Fruit fly (Drosophila melanogaster) whole organism, embryonic: Measurements from ENCODE around the gene CG16775.

ENCODE experiments used
- B-H1 ChIP-seq: fragments of 200-800 bp; sonication (Bioruptor generic); IDR thresholded peaks from 3 replicates; pipeline ENCODE4 v1.3.6; 2022; ENCODE audit warnings: missing biosample characterization, missing genetic modification characterization
- B-H2 ChIP-seq: fragments of 200-800 bp; sonication (Bioruptor generic); optimal IDR thresholded peaks from 2 replicates; lab custom pipeline; 2018; ENCODE audit warnings: missing biosample characterization, mild to moderate bottlenecking, missing genetic modification characterization
- CG10209 ChIP-seq: fragments of 200-800 bp; sonication (Bioruptor generic); optimal IDR thresholded peaks from 3 replicates; lab custom pipeline; 2017; ENCODE audit warnings: missing biosample characterization, mild to moderate bottlenecking, missing genetic modification characterization, missing genetic modification reagents
- CG1024 ChIP-seq: fragments of 200-800 bp; sonication (Bioruptor generic); IDR thresholded peaks from 2 replicates; pipeline ENCODE4 v1.3.6; 2022; ENCODE audit warnings: missing biosample characterization, missing genetic modification characterization
- CG10321 ChIP-seq: fragments of 200-800 bp; sonication (Bioruptor generic); IDR thresholded peaks from 2 replicates; pipeline ENCODE4 v1.3.6; 2022; ENCODE audit warnings: missing biosample characterization, missing genetic modification characterization
- CG11093 ChIP-seq: fragments of 200-800 bp; sonication (Bioruptor generic); IDR thresholded peaks from 3 replicates; pipeline ENCODE4 v1.3.6; 2022; ENCODE audit warnings: missing biosample characterization, missing genetic modification characterization
- CG11504 ChIP-seq: fragments of 200-800 bp; sonication (Bioruptor generic); optimal IDR thresholded peaks from 3 replicates; lab custom pipeline; 2019; ENCODE audit warnings: missing biosample characterization, mild to moderate bottlenecking, missing genetic modification characterization, moderate library complexity
- CG1233 ChIP-seq: fragments of 200-800 bp; sonication (Bioruptor generic); optimal IDR thresholded peaks from 4 replicates; lab custom pipeline; 2018; ENCODE audit warnings: missing biosample characterization, mild to moderate bottlenecking, missing genetic modification characterization
- CG14441 ChIP-seq: fragments of 200-800 bp; sonication (Bioruptor generic); IDR thresholded peaks from 2 replicates; pipeline ENCODE4 v1.3.6; 2022; ENCODE audit warnings: missing biosample characterization, missing genetic modification characterization
- CG1602 ChIP-seq: fragments of 200-800 bp; sonication (Bioruptor generic); optimal IDR thresholded peaks from 3 replicates; lab custom pipeline; 2016; ENCODE audit warnings: missing biosample characterization, missing genetic modification characterization
- CG16779 ChIP-seq: fragments of 200-800 bp; sonication (Bioruptor generic); IDR thresholded peaks from 2 replicates; pipeline ENCODE4 v1.3.6; 2022; ENCODE audit warnings: missing biosample characterization, missing genetic modification characterization
- CG17568 ChIP-seq: fragments of 200-800 bp; sonication (Bioruptor generic); optimal IDR thresholded peaks from 2 replicates; lab custom pipeline; 2018; ENCODE audit warnings: missing biosample characterization, mild to moderate bottlenecking, missing genetic modification characterization, moderate library complexity
- CG18764 ChIP-seq: fragments of 200-800 bp; sonication (Bioruptor generic); optimal IDR thresholded peaks from 3 replicates; lab custom pipeline; 2016; ENCODE audit warnings: missing biosample characterization, missing genetic modification characterization
- CG2889 ChIP-seq: fragments of 200-800 bp; sonication (Bioruptor generic); IDR thresholded peaks from 3 replicates; pipeline ENCODE4 v1.3.6; 2022; ENCODE audit warnings: missing biosample characterization, missing genetic modification characterization
- CG30431 ChIP-seq: fragments of 200-800 bp; sonication (Bioruptor generic); optimal IDR thresholded peaks from 2 replicates; lab custom pipeline; 2017; ENCODE audit warnings: missing biosample characterization, missing genetic modification characterization
- CG32532 ChIP-seq: fragments of 200-800 bp; sonication (Bioruptor generic); IDR thresholded peaks from 2 replicates; pipeline ENCODE4 v1.3.6; 2022; ENCODE audit warnings: missing biosample characterization, missing genetic modification characterization
- CG3407 ChIP-seq: fragments of 200-800 bp; sonication (Bioruptor generic); optimal IDR thresholded peaks from 2 replicates; lab custom pipeline; 2018; ENCODE audit warnings: missing biosample characterization, mild to moderate bottlenecking, missing genetic modification characterization
- CG3847 ChIP-seq: fragments of 200-800 bp; sonication (Bioruptor generic); IDR thresholded peaks from 2 replicates; pipeline ENCODE4 v1.3.6; 2022; ENCODE audit warnings: missing biosample characterization, missing genetic modification characterization
- CG4360 ChIP-seq: fragments of 200-800 bp; sonication (Bioruptor generic); IDR thresholded peaks from 2 replicates; pipeline ENCODE4 v1.3.6; 2022; ENCODE audit warnings: missing biosample characterization, missing genetic modification characterization
- CG4424 ChIP-seq: fragments of 200-800 bp; sonication (Bioruptor generic); optimal IDR thresholded peaks from 3 replicates; lab custom pipeline; 2016; ENCODE audit warnings: missing biosample characterization, missing genetic modification characterization
- CG5180 ChIP-seq: fragments of 200-800 bp; sonication (Bioruptor generic); optimal IDR thresholded peaks from 3 replicates; lab custom pipeline; 2017; ENCODE audit warnings: missing biosample characterization, missing genetic modification characterization, mild to moderate bottlenecking, moderate library complexity, missing genetic modification reagents
- CG5245 ChIP-seq: fragments of 200-800 bp; sonication (Bioruptor generic); optimal IDR thresholded peaks from 3 replicates; lab custom pipeline; 2016; ENCODE audit warnings: missing biosample characterization, missing genetic modification characterization
- CG7271 ChIP-seq: fragments of 200-800 bp; sonication (Bioruptor generic); optimal IDR thresholded peaks from 2 replicates; lab custom pipeline; 2018; ENCODE audit warnings: missing biosample characterization, mild to moderate bottlenecking, missing genetic modification characterization, moderate library complexity
- CG7357 ChIP-seq: fragments of 200-800 bp; sonication (Bioruptor generic); IDR thresholded peaks from 3 replicates; pipeline ENCODE4 v1.3.6; 2022; ENCODE audit warnings: missing biosample characterization, missing genetic modification characterization
- CG8478 ChIP-seq: fragments of >200 bp; optimal IDR thresholded peaks from 2 replicates; lab custom pipeline; 2018
- CkIIα-i1 ChIP-seq: fragments of 200-800 bp; sonication (Bioruptor generic); IDR thresholded peaks from 2 replicates; pipeline ENCODE4 v1.3.6; 2022; ENCODE audit warnings: missing biosample characterization, missing genetic modification characterization
- Deaf1 ChIP-seq: fragments of 200-800 bp; optimal IDR thresholded peaks from 3 replicates; lab custom pipeline; 2019; ENCODE audit warnings: missing biosample characterization, mild to moderate bottlenecking, missing genetic modification characterization, moderate library complexity
- Drgx ChIP-seq: fragments of 200-800 bp; sonication (Bioruptor generic); IDR thresholded peaks from 2 replicates; pipeline ENCODE4 v1.3.6; 2022; ENCODE audit warnings: missing biosample characterization, missing genetic modification characterization
- Nf-YA ChIP-seq: fragments of 200-800 bp; sonication (Bioruptor generic); IDR thresholded peaks from 2 replicates; pipeline ENCODE4 v1.3.6; 2022; ENCODE audit warnings: missing biosample characterization, missing genetic modification characterization
- Opbp ChIP-seq: fragments of 200-800 bp; sonication (Bioruptor generic); IDR thresholded peaks from 3 replicates; pipeline ENCODE4 v1.3.6; 2022; ENCODE audit warnings: missing biosample characterization, missing genetic modification characterization; ENCODE audit not compliant: partially characterized antibody
- Optix ChIP-seq: fragments of 200-800 bp; sonication (Bioruptor generic); IDR thresholded peaks from 3 replicates; pipeline ENCODE4 v1.3.6; 2022; ENCODE audit warnings: missing biosample characterization, missing genetic modification characterization
- Sox100B ChIP-seq: fragments of 200-800 bp; sonication (Bioruptor generic); optimal IDR thresholded peaks from 3 replicates; lab custom pipeline; 2018; ENCODE audit warnings: missing biosample characterization, mild to moderate bottlenecking, missing genetic modification characterization
- Sry-δ ChIP-seq: fragments of 200-800 bp; sonication (Bioruptor generic); optimal IDR thresholded peaks from 2 replicates; lab custom pipeline; 2016; ENCODE audit warnings: missing biosample characterization, missing genetic modification characterization
- Xbp1 ChIP-seq: fragments of 200-800 bp; sonication (Bioruptor generic); optimal IDR thresholded peaks from 3 replicates; lab custom pipeline; 2016; ENCODE audit warnings: missing biosample characterization, mild to moderate bottlenecking, missing genetic modification characterization
- ab ChIP-seq: fragments of 200-800 bp; sonication (Bioruptor generic); optimal IDR thresholded peaks from 2 replicates; lab custom pipeline; 2016; ENCODE audit warnings: missing biosample characterization, missing genetic modification characterization
- ato ChIP-seq: fragments of 200-800 bp; sonication (Bioruptor generic); IDR thresholded peaks from 2 replicates; pipeline ENCODE4 v1.3.6; 2022; ENCODE audit warnings: missing biosample characterization, missing genetic modification characterization; ENCODE audit not compliant: partially characterized antibody
- chinmo ChIP-seq: fragments of 200-800 bp; sonication (Bioruptor generic); IDR thresholded peaks from 4 replicates; pipeline ENCODE4 v1.3.6; 2022; ENCODE audit warnings: missing biosample characterization, missing genetic modification characterization; ENCODE audit not compliant: partially characterized antibody
- ci ChIP-seq: fragments of 200-800 bp; sonication (Bioruptor generic); IDR thresholded peaks from 3 replicates; pipeline ENCODE4 v1.3.6; 2022; ENCODE audit warnings: missing biosample characterization, missing genetic modification characterization
- croc ChIP-seq: fragments of 200-800 bp; sonication (Bioruptor generic); conservative IDR thresholded peaks from 3 replicates; pipeline ENCODE4 v1.3.6; 2022; ENCODE audit warnings: missing biosample characterization, missing genetic modification characterization
- dmrt11E ChIP-seq: fragments of 200-800 bp; sonication (Bioruptor generic); optimal IDR thresholded peaks from 3 replicates; lab custom pipeline; 2018; ENCODE audit warnings: missing biosample characterization, mild to moderate bottlenecking, missing genetic modification characterization, moderate library complexity
- dmrt99B ChIP-seq: fragments of 200-800 bp; sonication (Bioruptor generic); optimal IDR thresholded peaks from 2 replicates; lab custom pipeline; 2018; ENCODE audit warnings: missing biosample characterization, mild to moderate bottlenecking, missing genetic modification characterization, moderate library complexity
- ewg ChIP-seq: fragments of 200-800 bp; sonication (Bioruptor generic); optimal IDR thresholded peaks from 3 replicates; lab custom pipeline; 2017; ENCODE audit warnings: mild to moderate bottlenecking, missing biosample characterization, missing genetic modification reagents, missing genetic modification characterization
- gcm ChIP-seq: fragments of 200-800 bp; sonication (Bioruptor generic); optimal IDR thresholded peaks from 2 replicates; lab custom pipeline; 2019; ENCODE audit warnings: missing biosample characterization, mild to moderate bottlenecking, missing genetic modification characterization, moderate library complexity
- grn ChIP-seq: fragments of 200-800 bp; sonication (Bioruptor generic); optimal IDR thresholded peaks from 3 replicates; lab custom pipeline; 2017; ENCODE audit warnings: missing biosample characterization, missing genetic modification characterization
- hkb ChIP-seq, 2 experiments: fragments of 200-800 bp in 1 of 2; fragments of >200 bp in 1 of 2; sonication (Bioruptor generic) in 1 of 2; IDR thresholded peaks in 1 of 2; optimal IDR thresholded peaks in 1 of 2; 2 replicates each; pipeline versions ENCODE4 v1.3.6 to Lab custom; 2017 to 2022; ENCODE audit warnings: missing biosample characterization in 1 of 2, missing genetic modification characterization in 1 of 2
- knrl ChIP-seq: fragments of 200-800 bp; sonication (Bioruptor generic); IDR thresholded peaks from 3 replicates; pipeline ENCODE4 v1.3.6; 2022; ENCODE audit warnings: missing biosample characterization, missing genetic modification characterization; ENCODE audit not compliant: partially characterized antibody
- luna ChIP-seq: fragments of 200-800 bp; sonication (Bioruptor generic); optimal IDR thresholded peaks from 2 replicates; lab custom pipeline; 2016; ENCODE audit warnings: missing biosample characterization, missing genetic modification characterization
- salm ChIP-seq: fragments of 200-800 bp; sonication (Bioruptor generic); optimal IDR thresholded peaks from 2 replicates; lab custom pipeline; 2018; ENCODE audit warnings: missing biosample characterization, mild to moderate bottlenecking, missing genetic modification characterization
- sim ChIP-seq: fragments of 200-800 bp; sonication (Bioruptor generic); IDR thresholded peaks from 2 replicates; pipeline ENCODE4 v1.3.6; 2022; ENCODE audit warnings: missing biosample characterization, missing genetic modification characterization
- sisA ChIP-seq: fragments of 200-800 bp; sonication (Bioruptor generic); IDR thresholded peaks from 2 replicates; pipeline ENCODE4 v1.3.6; 2022; ENCODE audit warnings: missing biosample characterization, missing genetic modification characterization
- yki ChIP-seq: fragments of >200 bp; optimal IDR thresholded peaks from 3 replicates; lab custom pipeline; 2018
- z ChIP-seq: fragments of 200-800 bp; sonication (Bioruptor generic); IDR thresholded peaks from 3 replicates; pipeline ENCODE4 v1.3.6; 2022; ENCODE audit warnings: missing biosample characterization, missing genetic modification characterization

CG16775 gene

dm6 chr3L:17895815-17896275 is 9.4 kb upstream of the CG16775 start, which contains the start of gene Tsp74F (continued):
- no peak for TF ChIP-seq CG1024
- no peak for TF ChIP-seq Nf-YA
- no peak for TF ChIP-seq sisA (GFP tag; lab: Robert Waterston, UW)
- TF ChIP-seq salm (tag; lab: Kevin White, UChicago), result peak; percentile 16
- no peak for TF ChIP-seq Sry-δ (GFP tag; lab: Kevin White, UChicago)
- no peak for TF ChIP-seq knrl (GFP tag; lab: Robert Waterston, UW)
- TF ChIP-seq yki, result no peak
- TF ChIP-seq B-H2 (GFP tag; lab: Kevin White, UChicago), result no peak
- TF ChIP-seq Optix, result no peak
- TF ChIP-seq dmrt11E, result no peak
- no peak for TF ChIP-seq ato (GFP tag; lab: Robert Waterston, UW)
- TF ChIP-seq CG1233 (GFP tag; lab: Kevin White, UChicago), result peak; percentile 3
- TF ChIP-seq CG10321 (GFP tag; lab: Robert Waterston, UW), result no peak
- TF ChIP-seq Drgx (GFP tag; lab: Robert Waterston, UW), result 0 out of 2 replicates have a peak, but pooled peaks have one; percentile 24
- no peak for TF ChIP-seq CG14441 (GFP tag; lab: Robert Waterston, UW)
- TF ChIP-seq CG7271 (tag; lab: Kevin White, UChicago), result no peak
- TF ChIP-seq CG4360, result peak; percentile 70
- TF ChIP-seq CG5245 (GFP tag; lab: Kevin White, UChicago), result no peak
- no peak for TF ChIP-seq CkIIα-i1
- TF ChIP-seq grn, result no peak
- no peak for TF ChIP-seq B-H1 (GFP tag; lab: Robert Waterston, UW)
- no peak for TF ChIP-seq CG3847 (GFP tag; lab: Robert Waterston, UW)
- no peak for TF ChIP-seq CG4424 (GFP tag; lab: Kevin White, UChicago)
- TF ChIP-seq Opbp, result no peak
- no peak for TF ChIP-seq gcm
- peak; percentile 66; the same call in 2 of the 3 replicates for TF ChIP-seq ci (GFP tag; lab: Robert Waterston, UW)
- peak; percentile 43; the same call in 1 of the 3 replicates for TF ChIP-seq z (GFP tag; lab: Robert Waterston, UW)
- TF ChIP-seq ab (GFP tag; lab: Kevin White, UChicago), result no peak

- no peak for TF ChIP-seq Sox100B (GFP tag; lab: Kevin White, UChicago)
- TF ChIP-seq CG1602 (GFP tag; lab: Kevin White, UChicago), result no peak
- no peak for TF ChIP-seq CG30431 (GFP tag; lab: Kevin White, UChicago)
- TF ChIP-seq CG10209, result no peak
- no peak for TF ChIP-seq croc
- no peak for TF ChIP-seq CG3407
- TF ChIP-seq CG18764 (GFP tag; lab: Kevin White, UChicago), result no peak
- TF ChIP-seq Deaf1, result peak; percentile 80
- no peak for TF ChIP-seq CG11093 (GFP tag; lab: Robert Waterston, UW)
- TF ChIP-seq sim (GFP tag; lab: Robert Waterston, UW), result no peak
- no peak for TF ChIP-seq hkb (optimal IDR thresholded peaks at IDR 0.05; lab: Kevin White, UChicago)
- TF ChIP-seq hkb (GFP tag; IDR thresholded peaks at IDR 0.05; lab: Robert Waterston, UW), result no peak
- no peak for TF ChIP-seq CG7357 (GFP tag; lab: Robert Waterston, UW)
- TF ChIP-seq ewg (GFP tag; lab: Kevin White, UChicago), result peak; percentile 65
- TF ChIP-seq chinmo (GFP tag; lab: Robert Waterston, UW), result 0 out of 4 replicates have a peak, but pooled peaks have one; percentile 69
- TF ChIP-seq CG11504 (tag; lab: Kevin White, UChicago), result no peak
- no peak for TF ChIP-seq CG2889 (GFP tag; lab: Robert Waterston, UW)
- no peak for TF ChIP-seq Xbp1 (GFP tag; lab: Kevin White, UChicago)
- no peak for TF ChIP-seq luna (GFP tag; lab: Kevin White, UChicago)
- TF ChIP-seq CG17568, result no peak
- no peak for TF ChIP-seq CG32532 (GFP tag; lab: Robert Waterston, UW)
- TF ChIP-seq dmrt99B (tag; lab: Kevin White, UChicago), result no peak
- TF ChIP-seq CG5180, result no peak
- TF ChIP-seq CG8478, result no peak
- TF ChIP-seq Optix, result no peak
- TF ChIP-seq CG16779 (GFP tag; lab: Robert Waterston, UW), result 0 out of 2 replicates have a peak, but pooled peaks have one; percentile 4
Observed at dm6 chr3L:17893660-17894059, 7.2 kb upstream of the CG16775 start.
